Worm (Caenorhabditis elegans) whole organism, young adult: ENCODE measurements around the gene tbc-11.

Experiments
- B0336.3 ChIP-seq: fragments of 200-800 bp; sonication (Bioruptor generic); IDR thresholded peaks from 2 replicates; pipeline ENCODE4 v1.3.6; 2022; ENCODE audit warnings: missing genetic modification characterization, missing compliant biosample characterization
- F10E7.11 ChIP-seq: sonication (generic microtip); optimal IDR thresholded peaks from 2 replicates; lab custom pipeline; 2017; ENCODE audit warnings: mild to moderate bottlenecking, missing genetic modification characterization, moderate library complexity, missing compliant biosample characterization
- F23B12.7 ChIP-seq: sonication (generic microtip); optimal IDR thresholded peaks from 2 replicates; lab custom pipeline; 2017; ENCODE audit warnings: missing genetic modification characterization, mild to moderate bottlenecking, missing compliant biosample characterization, antibody characterized with exemption, moderate library complexity; ENCODE audit not compliant: insufficient read depth
- F33H1.4 ChIP-seq: fragments of 200-800 bp; sonication (Bioruptor generic); IDR thresholded peaks from 2 replicates; pipeline ENCODE4 v1.3.6; 2022; ENCODE audit warnings: missing genetic modification reagents, missing genetic modification characterization, missing compliant biosample characterization
- F37B4.10 ChIP-seq: fragments of 200-800 bp; sonication (Bioruptor generic); IDR thresholded peaks from 2 replicates; pipeline ENCODE4 v1.3.6; 2022; ENCODE audit warnings: missing genetic modification characterization, missing compliant biosample characterization
- F52B5.7 ChIP-seq: sonication (generic microtip); optimal IDR thresholded peaks from 2 replicates; lab custom pipeline; 2016; ENCODE audit warnings: mild to moderate bottlenecking, missing genetic modification characterization, missing compliant biosample characterization
- T26A5.8 ChIP-seq: sonication (generic microtip); optimal IDR thresholded peaks from 2 replicates; lab custom pipeline; 2016; ENCODE audit warnings: missing genetic modification characterization, missing compliant biosample characterization
- Y53F4B.3 ChIP-seq: fragments of 200-800 bp; sonication (Bioruptor generic); IDR thresholded peaks from 2 replicates; pipeline ENCODE4 v1.3.6; 2022; ENCODE audit warnings: missing genetic modification reagents, missing genetic modification characterization, missing compliant biosample characterization
- Y53G8AR.9 ChIP-seq: fragments of 200-800 bp; sonication (Bioruptor generic); conservative IDR thresholded peaks from 2 replicates; pipeline ENCODE4 v1.3.6; 2022; ENCODE audit warnings: missing genetic modification reagents, missing genetic modification characterization, missing compliant biosample characterization
- ZK185.1 ChIP-seq: sonication (generic microtip); optimal IDR thresholded peaks from 2 replicates; lab custom pipeline; 2016; ENCODE audit warnings: mild to moderate bottlenecking, missing genetic modification characterization, missing compliant biosample characterization; ENCODE audit not compliant: poor library complexity, severe bottlenecking
- athp-1 ChIP-seq: sonication (generic microtip); optimal IDR thresholded peaks from 2 replicates; lab custom pipeline; 2017; ENCODE audit warnings: mild to moderate bottlenecking, missing genetic modification characterization, missing compliant biosample characterization
- attf-3 ChIP-seq: fragments of 200-800 bp; sonication (Bioruptor generic); conservative IDR thresholded peaks from 2 replicates; pipeline ENCODE4 v1.3.6; 2022; ENCODE audit warnings: missing genetic modification reagents, missing genetic modification characterization, missing compliant biosample characterization
- attf-5 ChIP-seq: fragments of 200-800 bp; sonication (Bioruptor generic); optimal IDR thresholded peaks from 2 replicates; lab custom pipeline; 2018; ENCODE audit warnings: mild to moderate bottlenecking, missing genetic modification characterization, missing compliant biosample characterization
- attf-6 ChIP-seq: fragments of 200-800 bp; sonication (Bioruptor generic); IDR thresholded peaks from 2 replicates; pipeline ENCODE4 v1.3.6; 2022; ENCODE audit warnings: missing genetic modification reagents, missing genetic modification characterization, missing compliant biosample characterization
- bed-2 ChIP-seq: fragments of 200-800 bp; sonication (Bioruptor generic); IDR thresholded peaks from 2 replicates; pipeline ENCODE4 v1.3.6; 2022; ENCODE audit warnings: missing genetic modification reagents, missing genetic modification characterization, missing compliant biosample characterization
- cebp-1 ChIP-seq, 2 experiments: fragments of 200-800 bp in 1 of 2; sonication (Bioruptor generic) in 1 of 2; sonication (generic microtip) in 1 of 2; IDR thresholded peaks in 1 of 2; optimal IDR thresholded peaks in 1 of 2; 2 replicates each; pipeline versions ENCODE4 v1.3.6 to Lab custom; 2017 to 2022; ENCODE audit warnings: missing compliant biosample characterization in 2 of 2, missing genetic modification characterization in 2 of 2, mild to moderate bottlenecking in 1 of 2, missing genetic modification reagents in 1 of 2, moderate library complexity in 1 of 2
- ceh-27 ChIP-seq: fragments of 200-800 bp; sonication (Bioruptor generic); optimal IDR thresholded peaks from 2 replicates; lab custom pipeline; 2018; ENCODE audit warnings: mild to moderate bottlenecking, missing genetic modification characterization, moderate library complexity, missing compliant biosample characterization
- him-1 ChIP-seq: sonication (generic microtip); optimal IDR thresholded peaks from 2 replicates; lab custom pipeline; 2016; ENCODE audit warnings: missing genotype, missing genetic modification reagents, missing genetic modification characterization, missing compliant biosample characterization
- hlh-26 ChIP-seq: fragments of 200-800 bp; sonication (Bioruptor generic); conservative IDR thresholded peaks from 2 replicates; pipeline ENCODE4 v1.3.6; 2022; ENCODE audit warnings: missing genetic modification reagents, missing genetic modification characterization, missing compliant biosample characterization
- hmg-1.2 ChIP-seq: fragments of 200-800 bp; sonication (Bioruptor generic); IDR thresholded peaks from 2 replicates; pipeline ENCODE4 v1.3.6; 2022; ENCODE audit warnings: missing genetic modification reagents, missing genetic modification characterization, missing compliant biosample characterization
- lag-1 ChIP-seq: fragments of 200-800 bp; sonication (Bioruptor generic); IDR thresholded peaks from 2 replicates; pipeline ENCODE4 v1.3.6; 2022; ENCODE audit warnings: missing genetic modification reagents, missing genetic modification characterization, missing compliant biosample characterization
- let-526 ChIP-seq: fragments of 200-800 bp; sonication (Bioruptor generic); IDR thresholded peaks from 2 replicates; pipeline ENCODE4 v1.3.6; 2022; ENCODE audit warnings: missing genetic modification reagents, missing genetic modification characterization, missing compliant biosample characterization
- lin-40 ChIP-seq: sonication (generic microtip); optimal IDR thresholded peaks from 2 replicates; lab custom pipeline; 2016; ENCODE audit warnings: missing genetic modification characterization, mild to moderate bottlenecking, missing compliant biosample characterization, missing genotype, missing genetic modification reagents
- madf-3 ChIP-seq: fragments of 200-800 bp; sonication (Bioruptor generic); IDR thresholded peaks from 2 replicates; pipeline ENCODE4 v1.3.6; 2022; ENCODE audit warnings: missing genetic modification reagents, missing genetic modification characterization, missing compliant biosample characterization
- madf-6 ChIP-seq: fragments of 200-800 bp; sonication (Bioruptor generic); IDR thresholded peaks from 2 replicates; pipeline ENCODE4 v1.3.6; 2022; ENCODE audit warnings: missing genetic modification reagents, missing genetic modification characterization, missing compliant biosample characterization
- madf-8 ChIP-seq: fragments of 200-800 bp; sonication (Bioruptor generic); conservative IDR thresholded peaks from 2 replicates; pipeline ENCODE4 v1.3.6; 2022; ENCODE audit warnings: missing genetic modification reagents, missing genetic modification characterization, missing compliant biosample characterization
- mes-4 ChIP-seq: sonication (generic microtip); optimal IDR thresholded peaks from 2 replicates; lab custom pipeline; 2016; ENCODE audit warnings: missing genotype, missing genetic modification characterization, missing compliant biosample characterization
- mxl-1 ChIP-seq: sonication (generic microtip); optimal IDR thresholded peaks from 2 replicates; lab custom pipeline; 2016; ENCODE audit warnings: missing genetic modification characterization, missing compliant biosample characterization
- nfya-1 ChIP-seq: sonication (generic microtip); optimal IDR thresholded peaks from 2 replicates; lab custom pipeline; 2017; ENCODE audit warnings: antibody characterized with exemption, missing compliant biosample characterization, missing genetic modification characterization, borderline replicate concordance; ENCODE audit not compliant: insufficient read depth
- nhr-80 ChIP-seq: sonication (generic microtip); optimal IDR thresholded peaks from 2 replicates; lab custom pipeline; 2016; ENCODE audit warnings: missing genetic modification characterization, missing compliant biosample characterization
- nhr-90 ChIP-seq: sonication (generic microtip); optimal IDR thresholded peaks from 2 replicates; lab custom pipeline; 2016; ENCODE audit warnings: missing genotype, mild to moderate bottlenecking, missing genetic modification characterization, missing compliant biosample characterization
- rec-8 ChIP-seq, 2 experiments: sonication (generic microtip); optimal IDR thresholded peaks; 2 replicates each; lab custom pipeline; 2016; ENCODE audit warnings: mild to moderate bottlenecking in 2 of 2, missing genetic modification characterization in 2 of 2, missing genetic modification reagents in 2 of 2, missing genotype in 2 of 2, missing biosample characterization in 1 of 2, missing compliant biosample characterization in 1 of 2, moderate library complexity in 1 of 2
- repo-1 ChIP-seq: sonication (generic microtip); optimal IDR thresholded peaks from 2 replicates; lab custom pipeline; 2017; ENCODE audit warnings: mild to moderate bottlenecking, missing genetic modification characterization, missing compliant biosample characterization
- sdz-38 ChIP-seq: sonication (generic microtip); optimal IDR thresholded peaks from 2 replicates; lab custom pipeline; 2016; ENCODE audit warnings: missing genotype, missing genetic modification characterization, missing compliant biosample characterization
- snpc-3.4 ChIP-seq: sonication (generic microtip); optimal IDR thresholded peaks from 2 replicates; lab custom pipeline; 2017; ENCODE audit warnings: missing genetic modification characterization, mild to moderate bottlenecking, missing compliant biosample characterization, antibody characterized with exemption, moderate library complexity, missing genotype, missing genetic modification reagents
- snpc-4 ChIP-seq, 5 experiments: fragments of 150-350 bp in 1 of 5; sonication (generic microtip) in 4 of 5; optimal IDR thresholded peaks; 2 replicates each; lab custom pipeline; 2014 to 2018; ENCODE audit warnings: missing genetic modification characterization in 5 of 5, missing biosample characterization in 3 of 5, antibody characterized with exemption in 2 of 5, mild to moderate bottlenecking in 2 of 5, missing compliant biosample characterization in 2 of 5, missing genotype in 2 of 5, moderate library complexity in 2 of 5, missing genetic modification reagents in 1 of 5
- somi-1 ChIP-seq: fragments of 200-800 bp; sonication (Bioruptor generic); optimal IDR thresholded peaks from 2 replicates; lab custom pipeline; 2018; ENCODE audit warnings: mild to moderate bottlenecking, missing genetic modification characterization, missing compliant biosample characterization
- unc-130 ChIP-seq: sonication (generic microtip); optimal IDR thresholded peaks from 2 replicates; lab custom pipeline; 2016; ENCODE audit warnings: missing genetic modification reagents, missing genetic modification characterization, missing compliant biosample characterization
- zfh-2 ChIP-seq: fragments of 200-800 bp; sonication (Bioruptor generic); conservative IDR thresholded peaks from 2 replicates; pipeline ENCODE4 v1.3.6; 2022; ENCODE audit warnings: missing genetic modification reagents, missing genetic modification characterization, missing compliant biosample characterization
- ztf-26 ChIP-seq: sonication (generic microtip); optimal IDR thresholded peaks from 2 replicates; lab custom pipeline; 2017; ENCODE audit warnings: missing genetic modification characterization, missing compliant biosample characterization

tbc-11 gene

DNA sequence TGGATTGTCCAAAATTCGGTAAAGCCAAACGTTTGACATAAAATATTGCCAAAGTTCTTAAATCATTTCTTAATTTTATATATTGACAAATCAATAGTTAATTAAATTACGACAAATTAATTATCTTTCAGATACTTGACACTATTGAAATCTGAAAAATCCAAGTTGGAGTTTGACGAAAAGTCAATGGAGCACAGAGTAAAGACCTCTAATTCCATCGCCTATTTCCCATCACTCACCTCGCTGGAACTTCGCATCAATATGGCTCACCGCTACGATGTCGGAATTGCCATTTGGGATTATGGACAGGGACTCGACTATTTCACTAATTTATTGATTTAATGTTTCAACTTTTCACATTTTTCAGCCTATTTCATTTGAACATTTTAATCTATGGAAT lies 35.4 kb downstream of the tbc-11 start:
- no peak for TF ChIP-seq attf-3 (GFP tag; lab: Robert Waterston, UW)

ce11 chrX:963171-963570 lies 38.4 kb downstream of the tbc-11 start, which contains the start of gene ncs-1:
Gene ncs-1 (minus strand): TSS chrX:963271.
- no peak for TF ChIP-seq T26A5.8
- TF ChIP-seq snpc-4 (GFP tag; optimal IDR thresholded peaks at IDR 0.05; lab: Kevin White, UChicago): no peak
- TF ChIP-seq snpc-4 (tag; optimal IDR thresholded peaks at IDR 0.05; lab: Kevin White, UChicago): no peak
- no peak for TF ChIP-seq F52B5.7 (tag; lab: Kevin White, UChicago)
- TF ChIP-seq him-1 (tag; lab: Kevin White, UChicago): no peak
- no peak for TF ChIP-seq madf-8 (GFP tag; lab: Robert Waterston, UW)
- TF ChIP-seq mes-4 (tag; lab: Kevin White, UChicago): no peak
- TF ChIP-seq unc-130 (GFP tag; lab: Kevin White, UChicago): no peak
- TF ChIP-seq somi-1: no peak
- no peak for TF ChIP-seq F33H1.4 (GFP tag; lab: Robert Waterston, UW)
- no peak for TF ChIP-seq repo-1 (tag; lab: Kevin White, UChicago)
- no peak for TF ChIP-seq cebp-1 (GFP tag; IDR thresholded peaks at IDR 0.05; lab: Robert Waterston, UW)
- no peak for TF ChIP-seq cebp-1 (tag; optimal IDR thresholded peaks at IDR 0.05; lab: Kevin White, UChicago)
- TF ChIP-seq sdz-38 (tag; lab: Kevin White, UChicago): no peak

DNA sequence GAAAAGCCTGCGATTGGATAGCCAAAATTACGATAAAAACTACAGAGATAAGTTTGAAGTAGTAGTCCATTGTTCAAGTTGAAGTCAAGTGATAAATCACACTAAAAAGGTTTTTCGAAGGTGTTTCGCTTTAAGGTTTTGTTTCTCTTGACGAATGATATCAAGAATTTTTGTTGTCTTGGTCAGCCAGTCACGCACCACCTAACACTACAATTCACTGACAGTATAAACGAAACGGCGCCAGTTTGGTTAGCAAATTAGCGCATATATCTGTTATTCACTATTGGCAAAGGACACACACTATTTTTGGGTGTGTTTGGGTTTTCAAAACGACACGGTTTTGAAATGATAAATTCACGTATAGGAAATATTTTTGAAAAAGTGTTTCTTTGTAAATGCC lies 45.3 kb downstream of the tbc-11 start, which contains the start of gene C44C1.6:
TSS of gene C44C1.6 (minus strand) at position 199 of the 400 bp plus-strand sequence.
- TF ChIP-seq athp-1 (tag; lab: Kevin White, UChicago): no peak
- TF ChIP-seq sdz-38 (tag; lab: Kevin White, UChicago): no peak
- no peak for TF ChIP-seq mxl-1 (tag; lab: Kevin White, UChicago)
- no peak for TF ChIP-seq let-526 (GFP tag; lab: Robert Waterston, UW)
- no peak for TF ChIP-seq hlh-26 (GFP tag; lab: Robert Waterston, UW)
- TF ChIP-seq F10E7.11: no peak
- TF ChIP-seq nfya-1 (tag; lab: Kevin White, UChicago): no peak
- TF ChIP-seq, all 124 proteins: peak for 0

ce11 chrX:974499-975235 lies 49.9 kb downstream of the tbc-11 start, which contains the start of gene vps-45:
Gene vps-45 (minus strand): TSS chrX:974848.
- TF ChIP-seq snpc-3.4 (tag; lab: Kevin White, UChicago) (no peak), nhr-80 (tag; lab: Kevin White, UChicago) (peak; percentile 37), lag-1 (no peak), bed-2 (no peak), F37B4.10 (GFP tag; lab: Robert Waterston, UW) (no peak), zfh-2 (GFP tag; lab: Robert Waterston, UW) (peak; percentile 69), B0336.3 (GFP tag; lab: Robert Waterston, UW) (no peak), lin-40 (tag; lab: Kevin White, UChicago) (peak; percentile 8), rec-8 (tag; optimal IDR thresholded peaks at IDR 0.05; lab: Kevin White, UChicago) (no peak), ZK185.1 (tag; lab: Kevin White, UChicago) (no peak), F52B5.7 (tag; lab: Kevin White, UChicago) (no peak), mxl-1 (tag; lab: Kevin White, UChicago) (no peak), attf-5 (peak; percentile 21), ztf-26 (tag; lab: Kevin White, UChicago) (no peak), F23B12.7 (tag; lab: Kevin White, UChicago) (no peak), Y53G8AR.9 (no peak), madf-6 (GFP tag; lab: Robert Waterston, UW) (no peak; the same call in 1 of the 2 replicates), Y53F4B.3 (GFP tag; lab: Robert Waterston, UW) (no peak), nhr-90 (tag; lab: Kevin White, UChicago) (no peak), hmg-1.2 (peak; percentile 38), ceh-27 (GFP tag; lab: Kevin White, UChicago) (peak; percentile 41), attf-6 (GFP tag; lab: Robert Waterston, UW) (no peak), madf-3 (GFP tag; lab: Robert Waterston, UW) (no peak), snpc-4 (GFP tag; optimal IDR thresholded peaks at IDR 0.05; lab: Kevin White, UChicago) (no peak), snpc-4 (tag; optimal IDR thresholded peaks at IDR 0.05; lab: Kevin White, UChicago) (peak in 2 of 4 experiments; percentile 80 to 82)
